Fruit fly (Drosophila melanogaster): Measurements from ENCODE around the gene Try29F.

DNA sequence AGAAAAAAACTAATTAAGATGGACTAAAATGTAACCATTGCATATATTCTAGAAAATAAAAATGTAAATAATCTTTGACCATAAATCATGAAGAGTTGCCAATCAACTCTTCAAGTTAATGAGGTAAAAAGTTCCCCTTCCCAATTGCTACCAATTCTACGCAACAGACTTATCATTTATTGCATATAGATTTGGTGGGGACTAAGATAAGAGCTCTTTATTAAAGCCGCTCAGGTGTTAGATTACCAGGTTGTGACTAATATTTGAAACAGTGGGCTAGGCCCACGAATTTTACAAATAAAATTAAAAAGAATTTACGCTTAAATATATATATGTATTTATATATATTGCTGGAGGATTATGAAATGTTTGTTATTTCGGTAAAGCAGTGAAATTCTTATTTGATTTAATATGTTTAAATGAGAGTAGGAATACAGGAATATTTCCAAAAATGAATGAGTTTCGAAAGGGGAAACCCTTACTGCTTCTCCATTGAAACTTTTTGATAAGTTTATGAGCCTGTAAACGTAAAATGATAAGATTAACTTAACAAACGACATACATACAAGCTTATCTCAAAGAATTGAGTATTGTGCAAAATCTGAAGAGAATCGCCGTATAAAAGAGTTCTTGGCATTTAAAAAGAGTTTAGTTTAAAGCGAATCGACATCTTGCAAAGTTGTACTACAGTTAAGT is 13.4 kb downstream of the Try29F start, which contains the start of gene CG13102:
- no peak for TF ChIP-seq CG8478 (optimal IDR thresholded peaks at IDR 0.05)
- no peak for TF ChIP-seq CTCF (optimal IDR thresholded peaks at IDR 0.05)
